Fruit fly (Drosophila melanogaster) whole organism: ENCODE measurements around the gene CAH2.

ENCODE experiments used
- CG8478 ChIP-seq: fragments of >200 bp; optimal IDR thresholded peaks from 2 replicates; lab custom pipeline; 2018; ENCODE audit warnings: inconsistent platforms
- usp ChIP-seq: fragments of >200 bp; optimal IDR thresholded peaks from 2 replicates; lab custom pipeline; 2017; ENCODE audit warnings: missing biosample characterization, missing genetic modification characterization, mixed read lengths

DNA sequence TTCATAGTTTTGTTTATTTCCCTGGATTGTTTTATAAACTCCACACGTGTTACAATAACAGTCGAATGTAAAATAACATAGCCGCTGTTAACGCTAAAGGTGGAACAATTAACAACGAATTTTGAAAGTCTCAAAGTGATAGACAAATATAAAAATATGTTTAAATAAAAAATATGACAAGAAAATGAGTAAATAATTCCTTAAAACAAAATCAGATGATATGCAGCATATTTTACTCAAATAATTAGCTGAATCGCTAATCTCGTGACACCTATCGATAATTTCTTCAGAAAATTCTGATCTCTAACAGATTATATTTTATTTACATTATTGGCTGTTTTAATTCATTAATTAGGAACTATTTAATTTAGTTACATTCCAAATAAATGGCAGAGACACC is 40.8 kb upstream of the CAH2 start, which contains the start of the genes CG5645 and Atg12:
- TF ChIP-seq CG8478 (lab: Kevin White, UChicago) (no peak), usp (GFP tag; lab: Kevin White, UChicago) (no peak)
